Worm (Caenorhabditis elegans) whole organism, young adult: Measurements from ENCODE around the gene clec-164.

Experiments used
- B0019.2 ChIP-seq: fragments of 200-800 bp; sonication (Bioruptor generic); conservative IDR thresholded peaks from 2 replicates; pipeline ENCODE4 v1.3.6; 2022; ENCODE audit warnings: missing genetic modification reagents, missing genetic modification characterization, missing compliant biosample characterization
- B0261.1 ChIP-seq: sonication (generic microtip); optimal IDR thresholded peaks from 2 replicates; lab custom pipeline; 2016; ENCODE audit warnings: mild to moderate bottlenecking, missing genetic modification characterization, moderate library complexity, missing compliant biosample characterization
- C06A6.2 ChIP-seq: fragments of 200-800 bp; sonication (Bioruptor generic); conservative IDR thresholded peaks from 2 replicates; pipeline ENCODE4 v1.3.6; 2022; ENCODE audit warnings: missing genetic modification characterization, missing compliant biosample characterization
- F22D6.2 ChIP-seq: sonication (generic microtip); optimal IDR thresholded peaks from 2 replicates; lab custom pipeline; 2016; ENCODE audit warnings: mild to moderate bottlenecking, missing genetic modification characterization, missing compliant biosample characterization
- F55B11.4 ChIP-seq: sonication (generic microtip); optimal IDR thresholded peaks from 2 replicates; lab custom pipeline; 2016; ENCODE audit warnings: missing compliant biosample characterization, missing genetic modification characterization, borderline replicate concordance; ENCODE audit not compliant: insufficient read depth
- ceh-27 ChIP-seq: fragments of 200-800 bp; sonication (Bioruptor generic); optimal IDR thresholded peaks from 2 replicates; lab custom pipeline; 2018; ENCODE audit warnings: mild to moderate bottlenecking, missing genetic modification characterization, moderate library complexity, missing compliant biosample characterization
- die-1 ChIP-seq: sonication (generic microtip); optimal IDR thresholded peaks from 2 replicates; lab custom pipeline; 2016; ENCODE audit warnings: missing genotype, mild to moderate bottlenecking, missing genetic modification characterization, missing compliant biosample characterization
- him-1 ChIP-seq: sonication (generic microtip); optimal IDR thresholded peaks from 2 replicates; lab custom pipeline; 2016; ENCODE audit warnings: missing genotype, missing genetic modification reagents, missing genetic modification characterization, missing compliant biosample characterization
- lir-1 ChIP-seq: fragments of 200-800 bp; sonication (Bioruptor generic); conservative IDR thresholded peaks from 2 replicates; pipeline ENCODE4 v1.3.6; 2022; ENCODE audit warnings: missing genetic modification reagents, missing genetic modification characterization, missing compliant biosample characterization
- madf-8 ChIP-seq: fragments of 200-800 bp; sonication (Bioruptor generic); conservative IDR thresholded peaks from 2 replicates; pipeline ENCODE4 v1.3.6; 2022; ENCODE audit warnings: missing genetic modification reagents, missing genetic modification characterization, missing compliant biosample characterization
- mcd-1 ChIP-seq: fragments of 200-800 bp; sonication (Bioruptor generic); IDR thresholded peaks from 2 replicates; pipeline ENCODE4 v1.3.6; 2022; ENCODE audit warnings: missing genetic modification reagents, missing genetic modification characterization, missing compliant biosample characterization
- nfyb-1 ChIP-seq: fragments of 200-800 bp; sonication (Bioruptor generic); IDR thresholded peaks from 2 replicates; pipeline ENCODE4 v1.3.6; 2022; ENCODE audit warnings: missing genetic modification reagents, missing genetic modification characterization, missing compliant biosample characterization
- somi-1 ChIP-seq: fragments of 200-800 bp; sonication (Bioruptor generic); optimal IDR thresholded peaks from 2 replicates; lab custom pipeline; 2018; ENCODE audit warnings: mild to moderate bottlenecking, missing genetic modification characterization, missing compliant biosample characterization
- ztf-18 ChIP-seq: sonication (generic microtip); optimal IDR thresholded peaks from 2 replicates; lab custom pipeline; 2016; ENCODE audit warnings: missing genotype, mild to moderate bottlenecking, missing genetic modification characterization, missing compliant biosample characterization

DNA sequence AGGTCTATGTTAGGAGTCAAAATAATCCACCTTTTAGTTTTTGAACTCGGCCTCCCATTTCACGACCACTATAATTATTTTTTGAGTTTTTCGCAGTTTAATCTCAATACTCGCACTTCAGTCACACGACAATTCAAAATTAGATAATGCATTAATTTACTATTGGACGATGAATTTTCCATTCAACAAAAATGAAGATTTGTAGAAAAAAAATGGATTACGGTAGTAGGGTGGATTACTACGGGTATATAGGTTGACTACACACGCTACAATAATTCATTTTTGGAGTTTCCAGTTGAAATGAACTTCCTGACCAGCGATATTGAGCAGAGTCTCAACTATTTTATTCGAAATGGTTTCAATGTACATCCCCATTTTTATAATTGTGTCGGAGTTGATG, 40.0 kb downstream of the clec-164 start, which contains the start of gene srt-23:
- TF ChIP-seq ztf-18 (no peak), C06A6.2 (GFP tag; lab: Robert Waterston, UW) (no peak), him-1 (no peak), mcd-1 (GFP tag; lab: Robert Waterston, UW) (no peak), die-1 (tag; lab: Kevin White, UChicago) (no peak), B0261.1 (no peak), B0019.2 (GFP tag; lab: Robert Waterston, UW) (no peak), F55B11.4 (tag; lab: Kevin White, UChicago) (no peak), nfyb-1 (GFP tag; lab: Robert Waterston, UW) (no peak), lir-1 (GFP tag; lab: Robert Waterston, UW) (no peak), F22D6.2 (tag; lab: Kevin White, UChicago) (no peak), somi-1 (GFP tag; lab: Kevin White, UChicago) (no peak), madf-8 (GFP tag; lab: Robert Waterston, UW) (no peak), ceh-27 (GFP tag; lab: Kevin White, UChicago) (no peak)
